Fruit fly (Drosophila melanogaster): ENCODE measurements around the gene obst-I.

dm6 chr3L:2237034-2237433 is 30.6 kb upstream of the obst-I start, which contains the start of gene CG9018:
- TF ChIP-seq CG12155 (GFP tag; optimal IDR thresholded peaks at IDR 0.05) (no peak), Dfd (GFP tag; optimal IDR thresholded peaks at IDR 0.05) (no peak), Rx (GFP tag; IDR thresholded peaks at IDR 0.05) (no peak), CG10431 (GFP tag; optimal IDR thresholded peaks at IDR 0.05) (no peak), CG33557 (GFP tag; optimal IDR thresholded peaks at IDR 0.05) (no peak), D19A (tag; optimal IDR thresholded peaks at IDR 0.05) (no peak), Ada2b (GFP tag; IDR thresholded peaks at IDR 0.05) (no peak)

Measured in whole organism, embryonic.